Fruit fly (Drosophila melanogaster) S2 (cell line): ENCODE data around the gene axo.

Source experiments
- CG8478 ChIP-seq: fragments of >200 bp; optimal IDR thresholded peaks from 2 replicates; lab custom pipeline; 2018
- CTCF ChIP-seq, 2 experiments: fragments of >200 bp; optimal IDR thresholded peaks; 2 replicates each; lab custom pipeline; 2018

dm6 chr3L:4626434-4626833 is 60.7 kb downstream of the axo start, which contains the start of gene HDAC1:
- TF ChIP-seq CTCF (optimal IDR thresholded peaks at IDR 0.05; lab: Kevin White, UChicago) (no peak), CG8478 (lab: Kevin White, UChicago) (no peak)
